Fruit fly (Drosophila melanogaster) whole organism, prepupa: ENCODE data around the gene NK7.1.

Experiments
- Blimp-1 ChIP-seq: fragments of 200-800 bp; sonication (Bioruptor generic); optimal IDR thresholded peaks from 3 replicates; lab custom pipeline; 2017; ENCODE audit warnings: missing biosample characterization, missing genetic modification characterization, mild to moderate bottlenecking, moderate library complexity, missing genetic modification reagents
- CG10631 ChIP-seq: fragments of 200-800 bp; sonication (Bioruptor generic); optimal IDR thresholded peaks from 2 replicates; lab custom pipeline; 2016; ENCODE audit warnings: missing biosample characterization, missing genetic modification characterization
- CG10669 ChIP-seq: fragments of 200-800 bp; sonication (Bioruptor generic); optimal IDR thresholded peaks from 3 replicates; lab custom pipeline; 2018; ENCODE audit warnings: missing biosample characterization, mild to moderate bottlenecking, missing genetic modification characterization, moderate library complexity
- CG11294 ChIP-seq: fragments of 200-800 bp; sonication (Bioruptor generic); IDR thresholded peaks from 2 replicates; pipeline ENCODE4 v1.3.6; 2022; ENCODE audit warnings: missing biosample characterization, missing genetic modification characterization
- CG15336 ChIP-seq: fragments of 200-800 bp; sonication (Bioruptor generic); IDR thresholded peaks from 2 replicates; pipeline ENCODE4 v1.3.6; 2022; ENCODE audit warnings: missing biosample characterization, missing genetic modification characterization
- CG1621 ChIP-seq: fragments of 200-800 bp; sonication (Bioruptor generic); optimal IDR thresholded peaks from 3 replicates; lab custom pipeline; 2018; ENCODE audit warnings: missing biosample characterization, mild to moderate bottlenecking, missing genetic modification characterization
- CG16779 ChIP-seq: fragments of 200-800 bp; sonication (Bioruptor generic); optimal IDR thresholded peaks from 3 replicates; lab custom pipeline; 2017; ENCODE audit warnings: missing biosample characterization, mild to moderate bottlenecking, missing genetic modification characterization
- CG3032 ChIP-seq: fragments of 200-800 bp; optimal IDR thresholded peaks from 2 replicates; lab custom pipeline; 2019; ENCODE audit warnings: missing biosample characterization, mild to moderate bottlenecking, missing genetic modification characterization, moderate library complexity
- CG34406 ChIP-seq: fragments of 200-800 bp; sonication (Bioruptor generic); optimal IDR thresholded peaks from 3 replicates; lab custom pipeline; 2016; ENCODE audit warnings: missing biosample characterization, missing genetic modification characterization
- CG3919 ChIP-seq: fragments of 200-800 bp; sonication (Bioruptor generic); optimal IDR thresholded peaks from 3 replicates; lab custom pipeline; 2016; ENCODE audit warnings: missing biosample characterization, missing genetic modification characterization
- CG4318 ChIP-seq: fragments of 200-800 bp; sonication (Bioruptor generic); optimal IDR thresholded peaks from 3 replicates; lab custom pipeline; 2017; ENCODE audit warnings: missing biosample characterization, mild to moderate bottlenecking, missing genetic modification characterization
- CG6163 ChIP-seq: fragments of 200-800 bp; sonication (Bioruptor generic); IDR thresholded peaks from 3 replicates; pipeline ENCODE4 v1.3.6; 2022; ENCODE audit warnings: missing biosample characterization, missing genetic modification characterization
- CG6276 ChIP-seq: fragments of 200-800 bp; sonication (Bioruptor generic); optimal IDR thresholded peaks from 2 replicates; lab custom pipeline; 2017; ENCODE audit warnings: missing biosample characterization, mild to moderate bottlenecking, missing genetic modification characterization
- CG6792 ChIP-seq: fragments of 200-800 bp; sonication (Bioruptor generic); optimal IDR thresholded peaks from 3 replicates; lab custom pipeline; 2016; ENCODE audit warnings: missing biosample characterization, missing genetic modification characterization
- CG6808 ChIP-seq: fragments of 200-800 bp; sonication (Bioruptor generic); optimal IDR thresholded peaks from 3 replicates; lab custom pipeline; 2017; ENCODE audit warnings: missing biosample characterization, missing genetic modification characterization, mild to moderate bottlenecking, moderate library complexity, missing genetic modification reagents
- CG6854 ChIP-seq: fragments of 200-800 bp; sonication (Bioruptor generic); optimal IDR thresholded peaks from 2 replicates; lab custom pipeline; 2017; ENCODE audit warnings: missing biosample characterization, mild to moderate bottlenecking, missing genetic modification characterization
- CG7368 ChIP-seq: fragments of 200-800 bp; sonication (Bioruptor generic); optimal IDR thresholded peaks from 3 replicates; lab custom pipeline; 2016; ENCODE audit warnings: missing biosample characterization, missing genetic modification characterization
- CG8119 ChIP-seq: fragments of 200-800 bp; sonication (Bioruptor generic); IDR thresholded peaks from 3 replicates; pipeline ENCODE4 v1.3.6; 2022; ENCODE audit warnings: missing biosample characterization, missing genetic modification characterization
- CG8319 ChIP-seq: fragments of 200-800 bp; sonication (Bioruptor generic); optimal IDR thresholded peaks from 3 replicates; lab custom pipeline; 2016; ENCODE audit warnings: missing biosample characterization, missing genetic modification characterization
- CG8632 ChIP-seq: fragments of 200-800 bp; sonication (Bioruptor generic); optimal IDR thresholded peaks from 3 replicates; lab custom pipeline; 2016; ENCODE audit warnings: missing biosample characterization, missing genetic modification characterization
- CG9139 ChIP-seq: fragments of 200-800 bp; sonication (Bioruptor generic); optimal IDR thresholded peaks from 3 replicates; lab custom pipeline; 2017; ENCODE audit warnings: missing biosample characterization, mild to moderate bottlenecking, missing genetic modification characterization
- Eip75B ChIP-seq: fragments of 200-800 bp; sonication (Bioruptor generic); optimal IDR thresholded peaks from 3 replicates; lab custom pipeline; 2016; ENCODE audit warnings: missing biosample characterization, missing genetic modification characterization
- Eip78C ChIP-seq: fragments of 200-800 bp; sonication (Bioruptor generic); peaks from one replicate; lab custom pipeline; 2016; ENCODE audit warnings: missing biosample characterization, missing genetic modification characterization
- Eip93F ChIP-seq: fragments of 200-800 bp; sonication (Bioruptor generic); optimal IDR thresholded peaks from 2 replicates; lab custom pipeline; 2016; ENCODE audit warnings: missing biosample characterization, mild to moderate bottlenecking, missing genetic modification characterization
- Ets96B ChIP-seq: fragments of 200-800 bp; optimal IDR thresholded peaks from 2 replicates; lab custom pipeline; 2019; ENCODE audit warnings: missing biosample characterization, mild to moderate bottlenecking, missing genetic modification characterization, moderate library complexity
- Gug ChIP-seq: fragments of 200-800 bp; sonication (Bioruptor generic); IDR thresholded peaks from 2 replicates; pipeline ENCODE4 v1.3.6; 2022; ENCODE audit warnings: missing biosample characterization, missing genetic modification characterization
- Hr39 ChIP-seq: fragments of 200-800 bp; sonication (Bioruptor generic); optimal IDR thresholded peaks from 2 replicates; lab custom pipeline; 2016; ENCODE audit warnings: missing biosample characterization, missing genetic modification characterization
- Hr4 ChIP-seq: fragments of 200-800 bp; sonication (Bioruptor generic); optimal IDR thresholded peaks from 3 replicates; lab custom pipeline; 2016; ENCODE audit warnings: missing biosample characterization, missing genetic modification characterization
- Met ChIP-seq: fragments of 200-800 bp; sonication (Bioruptor generic); optimal IDR thresholded peaks from 3 replicates; lab custom pipeline; 2016; ENCODE audit warnings: missing biosample characterization, missing genetic modification characterization
- OdsH ChIP-seq: fragments of 200-800 bp; sonication (Bioruptor generic); optimal IDR thresholded peaks from 3 replicates; lab custom pipeline; 2016; ENCODE audit warnings: missing biosample characterization, missing genetic modification characterization
- Smox ChIP-seq: fragments of 200-800 bp; sonication (Bioruptor generic); optimal IDR thresholded peaks from 3 replicates; lab custom pipeline; 2016; ENCODE audit warnings: missing biosample characterization, missing genetic modification characterization
- Sox102F ChIP-seq: fragments of 200-800 bp; sonication (Bioruptor generic); optimal IDR thresholded peaks from 2 replicates; lab custom pipeline; 2016; ENCODE audit warnings: missing biosample characterization, mild to moderate bottlenecking, missing genetic modification characterization
- Sox14 ChIP-seq: fragments of 200-800 bp; sonication (Bioruptor generic); optimal IDR thresholded peaks from 3 replicates; lab custom pipeline; 2016; ENCODE audit warnings: missing biosample characterization, missing genetic modification characterization
- achi ChIP-seq: fragments of 200-800 bp; sonication (Bioruptor generic); optimal IDR thresholded peaks from 3 replicates; lab custom pipeline; 2016; ENCODE audit warnings: missing biosample characterization, missing genetic modification characterization
- acj6 ChIP-seq: fragments of 200-800 bp; sonication (Bioruptor generic); optimal IDR thresholded peaks from 3 replicates; lab custom pipeline; 2016; ENCODE audit warnings: missing biosample characterization, missing genetic modification characterization
- cyc ChIP-seq: fragments of 200-800 bp; sonication (Bioruptor generic); optimal IDR thresholded peaks from 3 replicates; lab custom pipeline; 2016; ENCODE audit warnings: missing biosample characterization, missing genetic modification characterization
- dac ChIP-seq: fragments of 200-800 bp; sonication (Bioruptor generic); optimal IDR thresholded peaks from 2 replicates; lab custom pipeline; 2017; ENCODE audit warnings: missing biosample characterization, mild to moderate bottlenecking, missing genetic modification characterization
- eg ChIP-seq: fragments of 200-800 bp; sonication (Bioruptor generic); IDR thresholded peaks from 3 replicates; pipeline ENCODE4 v1.3.6; 2022; ENCODE audit warnings: missing biosample characterization, missing genetic modification characterization
- esn ChIP-seq: fragments of 200-800 bp; sonication (Bioruptor generic); optimal IDR thresholded peaks from 2 replicates; lab custom pipeline; 2016; ENCODE audit warnings: missing biosample characterization, mild to moderate bottlenecking, missing genetic modification characterization, moderate library complexity
- fd59A ChIP-seq: fragments of 200-800 bp; sonication (Bioruptor generic); optimal IDR thresholded peaks from 2 replicates; lab custom pipeline; 2017; ENCODE audit warnings: missing biosample characterization, mild to moderate bottlenecking, missing genetic modification characterization, missing genetic modification reagents
- fd85E ChIP-seq: fragments of 200-800 bp; sonication (Bioruptor generic); optimal IDR thresholded peaks from 3 replicates; lab custom pipeline; 2016; ENCODE audit warnings: missing biosample characterization, missing genetic modification characterization
- fkh ChIP-seq: fragments of 200-800 bp; sonication (Bioruptor generic); optimal IDR thresholded peaks from 3 replicates; lab custom pipeline; 2017; ENCODE audit warnings: missing biosample characterization, mild to moderate bottlenecking, missing genetic modification characterization, moderate library complexity
- lz ChIP-seq: fragments of 200-800 bp; sonication (Bioruptor generic); optimal IDR thresholded peaks from 3 replicates; lab custom pipeline; 2016; ENCODE audit warnings: missing biosample characterization, missing genetic modification characterization
- net ChIP-seq: fragments of 200-800 bp; sonication (Bioruptor generic); optimal IDR thresholded peaks from 3 replicates; lab custom pipeline; 2016; ENCODE audit warnings: missing biosample characterization, missing genetic modification characterization
- pdm3 ChIP-seq: fragments of 200-800 bp; sonication (Bioruptor generic); optimal IDR thresholded peaks from 3 replicates; lab custom pipeline; 2016; ENCODE audit warnings: missing biosample characterization, missing genetic modification characterization
- spab ChIP-seq: fragments of 200-800 bp; sonication (Bioruptor generic); optimal IDR thresholded peaks from 2 replicates; lab custom pipeline; 2017; ENCODE audit warnings: missing biosample characterization, mild to moderate bottlenecking, missing genetic modification characterization, missing genetic modification reagents
- ss ChIP-seq, 2 experiments: fragments of 200-800 bp; sonication (Bioruptor generic); optimal IDR thresholded peaks; 2 replicates in 1 of 2; 3 replicates in 1 of 2; lab custom pipeline; 2017 to 2018; ENCODE audit warnings: mild to moderate bottlenecking in 2 of 2, missing biosample characterization in 2 of 2, missing genetic modification characterization in 2 of 2, moderate library complexity in 1 of 2
- svp ChIP-seq: fragments of 200-800 bp; sonication (Bioruptor generic); peaks from one replicate; lab custom pipeline; 2016; ENCODE audit warnings: missing biosample characterization, missing genetic modification characterization
- topi ChIP-seq: fragments of 200-800 bp; sonication (Bioruptor generic); optimal IDR thresholded peaks from 3 replicates; lab custom pipeline; 2016; ENCODE audit warnings: missing biosample characterization, missing genetic modification characterization

The NK7.1 gene

DNA sequence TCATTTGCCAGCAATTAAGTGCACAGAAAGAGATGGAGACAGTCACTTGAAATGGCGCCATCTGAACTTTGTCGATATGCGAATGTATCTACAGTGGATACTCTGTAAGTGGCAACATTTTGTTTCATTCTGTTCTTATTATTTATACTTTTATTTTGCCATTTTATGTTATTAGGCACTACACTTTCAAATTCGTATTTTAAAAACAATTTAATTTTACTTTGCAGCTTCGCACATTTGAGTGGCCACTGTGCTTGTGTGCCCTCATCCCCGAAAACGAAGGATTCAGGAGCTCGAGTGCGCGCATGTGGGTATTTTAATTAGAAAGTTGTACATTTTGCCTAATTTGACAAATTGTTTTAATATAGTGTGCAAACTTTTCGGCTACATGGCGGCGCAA is 15.3 kb downstream of the NK7.1 start (continued):
- peak; percentile 48 for TF ChIP-seq CG8319
- peak; percentile 60 for TF ChIP-seq CG3032
- TF ChIP-seq spab = peak; percentile 60
- TF ChIP-seq fkh = no peak
- TF ChIP-seq CG3919 (GFP tag; lab: Kevin White, UChicago) = peak; percentile 79
- peak; percentile 22 for TF ChIP-seq CG4318 (GFP tag; lab: Kevin White, UChicago)
- peak; percentile 68 for TF ChIP-seq esn (GFP tag; lab: Kevin White, UChicago)
- TF ChIP-seq CG15336 = peak; percentile 63
- peak; percentile 73 for TF ChIP-seq CG6163 (GFP tag; lab: Robert Waterston, UW)
- TF ChIP-seq Eip78C (GFP tag; lab: Kevin White, UChicago) = peak; percentile 88
- TF ChIP-seq CG8632 (GFP tag; lab: Kevin White, UChicago) = peak; percentile 42
- TF ChIP-seq CG8119 (GFP tag; lab: Robert Waterston, UW) = peak; percentile 57; the same call in 2 of the 3 replicates
- TF ChIP-seq CG6854 (GFP tag; lab: Kevin White, UChicago) = peak; percentile 1
- TF ChIP-seq Blimp-1 (GFP tag; lab: Kevin White, UChicago) = peak; percentile 24
- no peak for TF ChIP-seq CG16779
- no peak for TF ChIP-seq dac (GFP tag; lab: Kevin White, UChicago)
- peak; percentile 69 for TF ChIP-seq Ets96B (tag; lab: Kevin White, UChicago)
- TF ChIP-seq topi (GFP tag; lab: Kevin White, UChicago) = peak; percentile 69
- TF ChIP-seq cyc (GFP tag; lab: Kevin White, UChicago) = peak; percentile 75
- TF ChIP-seq fd59A (GFP tag; lab: Kevin White, UChicago) = peak; percentile 42
- TF ChIP-seq Hr39 = peak; percentile 71
- no peak for TF ChIP-seq fd85E (GFP tag; lab: Kevin White, UChicago)
- TF ChIP-seq CG1621 (tag; lab: Kevin White, UChicago) = peak; percentile 20

DNA sequence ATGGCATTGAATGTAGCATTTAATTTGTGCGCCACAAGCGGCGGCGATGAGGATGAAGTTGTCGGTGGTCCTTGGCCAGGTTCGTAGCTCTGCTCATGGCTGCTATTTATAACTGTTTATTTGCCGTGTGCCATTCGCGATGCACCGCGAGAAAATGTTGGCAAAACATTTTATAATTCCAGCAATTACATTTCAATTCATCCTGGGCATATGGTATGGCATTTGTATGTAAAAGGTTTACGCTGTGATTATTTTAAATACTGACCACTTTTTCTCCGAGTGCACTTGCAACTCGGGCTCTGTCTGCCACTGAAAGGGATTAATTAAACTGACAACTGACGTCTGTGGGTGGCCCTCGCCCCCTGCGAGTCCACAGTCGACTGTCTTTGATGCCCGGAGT is 16.1 kb downstream of the NK7.1 start:
- TF ChIP-seq CG34406 (GFP tag; lab: Kevin White, UChicago) = peak; percentile 30
- TF ChIP-seq CG15336 = peak; percentile 54; the same call in 1 of the 2 replicates
- TF ChIP-seq Eip93F = no peak
- peak; percentile 50 for TF ChIP-seq achi (GFP tag; lab: Kevin White, UChicago)
- peak; percentile 12 for TF ChIP-seq lz (GFP tag; lab: Kevin White, UChicago)
- peak; percentile 64 for TF ChIP-seq CG10669 (GFP tag; lab: Kevin White, UChicago)
- TF ChIP-seq spab = peak; percentile 53
- TF ChIP-seq Hr4 (GFP tag; lab: Kevin White, UChicago) = peak; percentile 55
- peak; percentile 52 for TF ChIP-seq Hr39
- TF ChIP-seq net (GFP tag; lab: Kevin White, UChicago) = peak; percentile 41
- peak; percentile 61 for TF ChIP-seq Met
- no peak for TF ChIP-seq CG6276 (GFP tag; lab: Kevin White, UChicago)
- TF ChIP-seq OdsH (GFP tag; lab: Kevin White, UChicago) = peak; percentile 59
- TF ChIP-seq CG6163 (GFP tag; lab: Robert Waterston, UW) = peak; percentile 80
- peak; percentile 44 for TF ChIP-seq CG10631 (GFP tag; lab: Kevin White, UChicago)
- TF ChIP-seq CG7368 = peak; percentile 60
- TF ChIP-seq Sox102F (GFP tag; lab: Kevin White, UChicago) = peak; percentile 51
- peak; percentile 30 for TF ChIP-seq CG8632 (GFP tag; lab: Kevin White, UChicago)
- peak; percentile 37 for TF ChIP-seq CG6792 (GFP tag; lab: Kevin White, UChicago)
- peak; percentile 68 for TF ChIP-seq CG3032
- peak; percentile 39 for TF ChIP-seq CG4318 (GFP tag; lab: Kevin White, UChicago)
- TF ChIP-seq cyc (GFP tag; lab: Kevin White, UChicago) = peak; percentile 57
- TF ChIP-seq eg (GFP tag; lab: Robert Waterston, UW) = peak; percentile 66; the same call in 2 of the 3 replicates
- TF ChIP-seq ss (GFP tag; optimal IDR thresholded peaks at IDR 0.05; lab: Kevin White, UChicago) = peak; percentile 44 to 74
- peak; percentile 50 for TF ChIP-seq Sox14 (GFP tag; lab: Kevin White, UChicago)
- TF ChIP-seq CG9139 = peak; percentile 28
- no peak for TF ChIP-seq fkh
- TF ChIP-seq Gug = no peak; the same call in 1 of the 2 replicates
- TF ChIP-seq CG6808 (GFP tag; lab: Kevin White, UChicago) = peak; percentile 58
- peak; percentile 49 for TF ChIP-seq acj6 (GFP tag; lab: Kevin White, UChicago)
- 0 out of 2 replicates have a peak, but pooled peaks have one; percentile 40 for TF ChIP-seq CG11294 (GFP tag; lab: Robert Waterston, UW)
- no peak for TF ChIP-seq Blimp-1 (GFP tag; lab: Kevin White, UChicago)
- TF ChIP-seq Eip75B (GFP tag; lab: Kevin White, UChicago) = peak; percentile 57
- peak; percentile 41 for TF ChIP-seq Smox (GFP tag; lab: Kevin White, UChicago)
- TF ChIP-seq svp (GFP tag; lab: Kevin White, UChicago) = peak; percentile 74
- TF ChIP-seq esn (GFP tag; lab: Kevin White, UChicago) = peak; percentile 52
- TF ChIP-seq pdm3 (GFP tag; lab: Kevin White, UChicago) = peak; percentile 57
- peak; percentile 53 for TF ChIP-seq CG1621 (tag; lab: Kevin White, UChicago)
